Fruit fly (Drosophila melanogaster) whole organism, embryonic: Measurements from ENCODE around the gene Cpr66Cb.

Experiments
- CG12659 ChIP-seq: fragments of 200-800 bp; sonication (Bioruptor generic); optimal IDR thresholded peaks from 3 replicates; lab custom pipeline; 2017; ENCODE audit warnings: mild to moderate bottlenecking, missing biosample characterization, missing genetic modification reagents, missing genetic modification characterization
- CG14050 ChIP-seq: fragments of 200-800 bp; sonication (Bioruptor generic); IDR thresholded peaks from 3 replicates; pipeline ENCODE4 v1.3.6; 2022; ENCODE audit warnings: missing biosample characterization, missing genetic modification characterization
- CG15696 ChIP-seq: fragments of 200-800 bp; sonication (Bioruptor generic); optimal IDR thresholded peaks from 2 replicates; lab custom pipeline; 2019; ENCODE audit warnings: missing biosample characterization, mild to moderate bottlenecking, missing genetic modification characterization, moderate library complexity
- CG1603 ChIP-seq: fragments of 200-800 bp; sonication (Bioruptor generic); optimal IDR thresholded peaks from 2 replicates; lab custom pipeline; 2019; ENCODE audit warnings: missing biosample characterization, mild to moderate bottlenecking, missing genetic modification characterization, moderate library complexity
- CG17829 ChIP-seq: fragments of 200-800 bp; optimal IDR thresholded peaks from 2 replicates; lab custom pipeline; 2019; ENCODE audit warnings: missing biosample characterization, mild to moderate bottlenecking, missing genetic modification characterization, moderate library complexity
- CG18619 ChIP-seq: fragments of 200-800 bp; sonication (Bioruptor generic); optimal IDR thresholded peaks from 3 replicates; lab custom pipeline; 2017; ENCODE audit warnings: missing biosample characterization, mild to moderate bottlenecking, missing genetic modification characterization
- CG2120 ChIP-seq: fragments of 200-800 bp; sonication (Bioruptor generic); optimal IDR thresholded peaks from 3 replicates; lab custom pipeline; 2016; ENCODE audit warnings: missing biosample characterization, missing genetic modification characterization
- CG2129 ChIP-seq: fragments of 200-800 bp; sonication (Bioruptor generic); IDR thresholded peaks from 2 replicates; pipeline ENCODE4 v1.3.6; 2022; ENCODE audit warnings: missing biosample characterization, missing genetic modification characterization; ENCODE audit not compliant: partially characterized antibody
- CG2889 ChIP-seq: fragments of 200-800 bp; sonication (Bioruptor generic); IDR thresholded peaks from 3 replicates; pipeline ENCODE4 v1.3.6; 2022; ENCODE audit warnings: missing biosample characterization, missing genetic modification characterization
- CG3163 ChIP-seq: fragments of 200-800 bp; sonication (Bioruptor generic); optimal IDR thresholded peaks from 3 replicates; lab custom pipeline; 2016; ENCODE audit warnings: missing biosample characterization, missing genetic modification characterization
- CG3995 ChIP-seq: fragments of 200-800 bp; sonication (Bioruptor generic); optimal IDR thresholded peaks from 3 replicates; lab custom pipeline; 2016; ENCODE audit warnings: missing biosample characterization, missing genetic modification characterization
- CG6791 ChIP-seq: fragments of 200-800 bp; sonication (Bioruptor generic); IDR thresholded peaks from 3 replicates; pipeline ENCODE4 v1.3.6; 2022; ENCODE audit warnings: missing biosample characterization, missing genetic modification characterization; ENCODE audit not compliant: partially characterized antibody
- CG7357 ChIP-seq: fragments of 200-800 bp; sonication (Bioruptor generic); IDR thresholded peaks from 3 replicates; pipeline ENCODE4 v1.3.6; 2022; ENCODE audit warnings: missing biosample characterization, missing genetic modification characterization
- CHES-1-like ChIP-seq: fragments of 200-800 bp; sonication (Bioruptor generic); optimal IDR thresholded peaks from 2 replicates; lab custom pipeline; 2016; ENCODE audit warnings: missing biosample characterization, missing genetic modification characterization
- Chrac-16 ChIP-seq: fragments of 200-800 bp; sonication (Bioruptor generic); optimal IDR thresholded peaks from 3 replicates; lab custom pipeline; 2016; ENCODE audit warnings: missing biosample characterization, missing genetic modification characterization
- CoRest ChIP-seq: fragments of 200-800 bp; sonication (Bioruptor generic); optimal IDR thresholded peaks from 3 replicates; lab custom pipeline; 2018; ENCODE audit warnings: missing biosample characterization, mild to moderate bottlenecking, missing genetic modification characterization, moderate library complexity
- Doc3 ChIP-seq: fragments of 200-800 bp; sonication (Bioruptor generic); IDR thresholded peaks from 3 replicates; pipeline ENCODE4 v1.3.6; 2022; ENCODE audit warnings: missing biosample characterization, missing genetic modification characterization; ENCODE audit not compliant: partially characterized antibody
- Hand ChIP-seq: fragments of 200-800 bp; sonication (Bioruptor generic); optimal IDR thresholded peaks from 2 replicates; lab custom pipeline; 2017; ENCODE audit warnings: mild to moderate bottlenecking, missing biosample characterization, missing genetic modification reagents, missing genetic modification characterization
- Lpt ChIP-seq: fragments of >200 bp; optimal IDR thresholded peaks from 2 replicates; lab custom pipeline; 2018; ENCODE audit warnings: missing biosample characterization, missing genetic modification characterization
- MESR4 ChIP-seq: fragments of 200-800 bp; sonication (Bioruptor generic); optimal IDR thresholded peaks from 2 replicates; lab custom pipeline; 2018; ENCODE audit warnings: missing biosample characterization, mild to moderate bottlenecking, missing genetic modification characterization, moderate library complexity
- Max ChIP-seq: fragments of 200-800 bp; sonication (Bioruptor generic); optimal IDR thresholded peaks from 2 replicates; lab custom pipeline; 2016; ENCODE audit warnings: missing biosample characterization, mild to moderate bottlenecking, missing genetic modification characterization
- Med ChIP-seq: fragments of 200-800 bp; sonication (Bioruptor generic); peaks from one replicate; lab custom pipeline; 2016; ENCODE audit warnings: missing biosample characterization, missing genetic modification characterization, mild to moderate bottlenecking, inconsistent platforms, moderate library complexity
- Meics ChIP-seq: fragments of 200-800 bp; sonication (Bioruptor generic); optimal IDR thresholded peaks from 2 replicates; lab custom pipeline; 2017; ENCODE audit warnings: missing biosample characterization, mild to moderate bottlenecking, missing genetic modification characterization
- Myb ChIP-seq: fragments of 200-800 bp; sonication (Bioruptor generic); optimal IDR thresholded peaks from 2 replicates; lab custom pipeline; 2016; ENCODE audit warnings: missing biosample characterization, missing genetic modification characterization
- Nf-YB ChIP-seq: fragments of 200-800 bp; sonication (Bioruptor generic); optimal IDR thresholded peaks from 3 replicates; lab custom pipeline; 2019; ENCODE audit warnings: missing biosample characterization, mild to moderate bottlenecking, missing genetic modification characterization, moderate library complexity
- Pdp1 ChIP-seq, 2 experiments: fragments of 200-800 bp; sonication (Bioruptor generic); optimal IDR thresholded peaks; 3 replicates each; lab custom pipeline; 2016; ENCODE audit warnings: missing biosample characterization in 2 of 2, missing genetic modification characterization in 2 of 2, mild to moderate bottlenecking in 1 of 2, moderate library complexity in 1 of 2
- Scr ChIP-seq: fragments of 200-800 bp; sonication (Bioruptor generic); IDR thresholded peaks from 2 replicates; pipeline ENCODE4 v1.3.6; 2022; ENCODE audit warnings: missing biosample characterization, missing genetic modification characterization; ENCODE audit not compliant: partially characterized antibody
- Sox100B ChIP-seq: fragments of 200-800 bp; sonication (Bioruptor generic); optimal IDR thresholded peaks from 3 replicates; lab custom pipeline; 2018; ENCODE audit warnings: missing biosample characterization, mild to moderate bottlenecking, missing genetic modification characterization
- Trl ChIP-seq, 3 experiments: fragments of >200 bp in 2 of 3; fragments of 200-800 bp in 1 of 3; sonication (Bioruptor generic) in 1 of 3; optimal IDR thresholded peaks; 2 replicates in 1 of 3; 3 replicates in 2 of 3; lab custom pipeline; 2016 to 2017; ENCODE audit warnings: missing biosample characterization in 1 of 3, missing genetic modification characterization in 1 of 3
- bcd ChIP-seq: fragments of 200-800 bp; sonication (Bioruptor generic); optimal IDR thresholded peaks from 2 replicates; lab custom pipeline; 2017; ENCODE audit warnings: missing biosample characterization, mild to moderate bottlenecking, missing genetic modification characterization
- bsh ChIP-seq, 2 experiments: fragments of 200-800 bp; sonication (Bioruptor generic); optimal IDR thresholded peaks; 2 replicates each; lab custom pipeline; 2017 to 2018; ENCODE audit warnings: mild to moderate bottlenecking in 2 of 2, missing biosample characterization in 2 of 2, missing genetic modification characterization in 2 of 2, moderate library complexity in 1 of 2
- crc ChIP-seq: fragments of 200-800 bp; sonication (Bioruptor generic); optimal IDR thresholded peaks from 2 replicates; lab custom pipeline; 2016; ENCODE audit warnings: missing biosample characterization, missing genetic modification characterization
- cwo ChIP-seq: fragments of 200-800 bp; sonication (Bioruptor generic); optimal IDR thresholded peaks from 3 replicates; lab custom pipeline; 2017; ENCODE audit warnings: missing biosample characterization, missing genetic modification characterization, mild to moderate bottlenecking, moderate library complexity, missing genetic modification reagents
- grau ChIP-seq: fragments of 200-800 bp; optimal IDR thresholded peaks from 3 replicates; lab custom pipeline; 2019; ENCODE audit warnings: missing biosample characterization, mild to moderate bottlenecking, missing genetic modification characterization, moderate library complexity
- grn ChIP-seq: fragments of 200-800 bp; sonication (Bioruptor generic); optimal IDR thresholded peaks from 3 replicates; lab custom pipeline; 2017; ENCODE audit warnings: missing biosample characterization, missing genetic modification characterization
- hbn ChIP-seq: fragments of 200-800 bp; sonication (Bioruptor generic); IDR thresholded peaks from 2 replicates; pipeline ENCODE4 v1.3.6; 2022; ENCODE audit warnings: missing biosample characterization, missing genetic modification characterization; ENCODE audit not compliant: partially characterized antibody
- ind ChIP-seq: fragments of 200-800 bp; sonication (Bioruptor generic); optimal IDR thresholded peaks from 3 replicates; lab custom pipeline; 2016; ENCODE audit warnings: missing biosample characterization, missing genetic modification characterization
- knrl ChIP-seq: fragments of 200-800 bp; sonication (Bioruptor generic); IDR thresholded peaks from 3 replicates; pipeline ENCODE4 v1.3.6; 2022; ENCODE audit warnings: missing biosample characterization, missing genetic modification characterization; ENCODE audit not compliant: partially characterized antibody
- lab ChIP-seq: fragments of 200-800 bp; sonication (Bioruptor generic); optimal IDR thresholded peaks from 3 replicates; lab custom pipeline; 2017; ENCODE audit warnings: missing biosample characterization, missing genetic modification characterization, mild to moderate bottlenecking, moderate library complexity, missing genetic modification reagents
- lilli ChIP-seq: fragments of 200-800 bp; sonication (Bioruptor generic); optimal IDR thresholded peaks from 3 replicates; lab custom pipeline; 2016; ENCODE audit warnings: missing biosample characterization, missing genetic modification characterization
- lov ChIP-seq, 2 experiments: fragments of 200-800 bp in 1 of 2; fragments of >200 bp in 1 of 2; sonication (Bioruptor generic) in 1 of 2; IDR thresholded peaks in 1 of 2; optimal IDR thresholded peaks in 1 of 2; 2 replicates in 1 of 2; 3 replicates in 1 of 2; pipeline versions ENCODE4 v1.3.6 to Lab custom; 2017 to 2022; ENCODE audit warnings: missing biosample characterization in 1 of 2, missing genetic modification characterization in 1 of 2
- mam ChIP-seq: fragments of 200-800 bp; sonication (Bioruptor generic); optimal IDR thresholded peaks from 3 replicates; lab custom pipeline; 2016; ENCODE audit warnings: missing biosample characterization, missing genetic modification characterization
- nerfin-2 ChIP-seq: fragments of 200-800 bp; sonication (Bioruptor generic); IDR thresholded peaks from 2 replicates; pipeline ENCODE4 v1.3.6; 2022; ENCODE audit warnings: missing biosample characterization, missing genetic modification characterization; ENCODE audit not compliant: partially characterized antibody
- row ChIP-seq: fragments of 200-800 bp; sonication (Bioruptor generic); IDR thresholded peaks from 3 replicates; pipeline ENCODE4 v1.3.6; 2022; ENCODE audit warnings: missing biosample characterization, missing genetic modification characterization
- scrt ChIP-seq: fragments of 200-800 bp; sonication (Bioruptor generic); optimal IDR thresholded peaks from 2 replicates; lab custom pipeline; 2018; ENCODE audit warnings: missing biosample characterization, mild to moderate bottlenecking, missing genetic modification characterization, moderate library complexity

The Cpr66Cb gene

DNA sequence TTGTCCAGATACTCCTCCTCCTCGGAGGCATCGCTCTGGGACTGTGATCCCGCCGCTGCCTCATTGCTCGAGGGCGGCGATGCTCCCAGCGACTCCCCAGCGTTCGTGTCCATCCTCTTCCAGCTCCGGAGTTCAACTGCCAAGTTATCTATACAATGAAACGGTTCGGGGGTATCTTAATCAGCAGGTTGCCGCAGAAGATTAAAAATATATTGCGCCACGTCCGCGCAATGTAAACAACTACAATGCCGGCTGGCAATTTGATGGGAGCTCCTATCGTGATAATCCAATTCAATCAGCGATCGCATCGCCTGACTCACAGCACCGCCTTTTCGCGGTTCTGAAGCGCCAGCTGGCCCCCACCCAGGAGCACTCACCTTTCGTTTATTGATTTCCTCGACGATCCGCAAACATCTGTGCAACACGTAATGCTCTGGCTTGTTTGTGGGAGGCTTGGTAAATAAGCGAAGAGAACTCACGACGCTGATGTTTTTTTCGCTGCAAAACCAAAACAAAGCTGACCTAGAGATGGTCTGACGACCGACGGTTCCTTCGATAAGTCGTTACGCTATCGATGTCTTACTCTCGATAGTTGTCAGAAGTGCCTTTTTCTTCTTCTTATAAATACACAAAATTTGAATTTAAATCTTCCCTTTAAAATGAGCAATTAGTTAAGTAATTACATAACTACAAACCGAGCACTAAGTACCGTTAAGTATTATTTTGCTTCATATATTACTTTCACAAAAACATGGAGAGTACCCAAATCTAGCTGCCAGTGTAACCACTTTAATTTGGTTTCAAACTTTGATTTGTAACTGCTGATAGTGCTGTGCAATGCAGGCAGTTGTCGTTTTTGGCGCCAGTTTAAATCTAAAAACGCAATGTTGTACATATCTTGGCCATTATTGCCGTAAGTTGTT, 46.9 kb upstream of the Cpr66Cb start, which contains the start of gene cert (continued):
- TF ChIP-seq Pdp1 (GFP tag; optimal IDR thresholded peaks at IDR 0.05; lab: Kevin White, UChicago) (peak in 1 of 2 experiments; percentile 74), grn (GFP tag; lab: Kevin White, UChicago) (peak; percentile 97), CG18619 (GFP tag; lab: Kevin White, UChicago) (peak; percentile 11), Myb (GFP tag; lab: Kevin White, UChicago) (peak; percentile 96), lilli (GFP tag; lab: Kevin White, UChicago) (peak; percentile 48), CG2129 (GFP tag; lab: Robert Waterston, UW) (peak; percentile 76), CG6791 (GFP tag; lab: Robert Waterston, UW) (peak; percentile 89), CG2120 (GFP tag; lab: Kevin White, UChicago) (peak; percentile 60), Max (GFP tag; lab: Kevin White, UChicago) (peak; percentile 25), Nf-YB (GFP tag; lab: Kevin White, UChicago) (no peak), lov (optimal IDR thresholded peaks at IDR 0.05; lab: Kevin White, UChicago) (no peak), lov (GFP tag; IDR thresholded peaks at IDR 0.05; lab: Robert Waterston, UW) (no peak), Meics (peak; percentile 2), CG12659 (peak; percentile 69), CG15696 (tag; lab: Kevin White, UChicago) (no peak), crc (GFP tag; lab: Kevin White, UChicago) (no peak), CG2889 (GFP tag; lab: Robert Waterston, UW) (no peak), CG3163 (GFP tag; lab: Kevin White, UChicago) (peak; percentile 3), Hand (peak; percentile 18), CHES-1-like (GFP tag; lab: Kevin White, UChicago) (peak; percentile 42), bsh (GFP tag; optimal IDR thresholded peaks at IDR 0.05; lab: Kevin White, UChicago) (no peak), bcd (peak; percentile 18), MESR4 (GFP tag; lab: Kevin White, UChicago) (peak; percentile 72), cwo (GFP tag; lab: Kevin White, UChicago) (peak; percentile 7), ind (GFP tag; lab: Kevin White, UChicago) (peak; percentile 10), Med (peak; percentile 81), CoRest (tag; lab: Kevin White, UChicago) (peak; percentile 33), Sox100B (peak; percentile 2), grau (peak; percentile 29), CG3995 (GFP tag; lab: Kevin White, UChicago) (peak; percentile 37), mam (GFP tag; lab: Kevin White, UChicago) (peak; percentile 53), hbn (GFP tag; lab: Robert Waterston, UW) (peak; percentile 86), Trl (optimal IDR thresholded peaks at IDR 0.05; lab: Kevin White, UChicago) (no peak), Trl (GFP tag; optimal IDR thresholded peaks at IDR 0.05; lab: Kevin White, UChicago) (peak; percentile 4), row (GFP tag; lab: Robert Waterston, UW) (peak; percentile 53), Lpt (GFP tag; lab: Kevin White, UChicago) (no peak), CG14050 (GFP tag; lab: Robert Waterston, UW) (no peak), Scr (GFP tag; lab: Robert Waterston, UW) (peak; percentile 92), Chrac-16 (GFP tag; lab: Kevin White, UChicago) (peak; percentile 22), nerfin-2 (GFP tag; lab: Robert Waterston, UW) (peak; percentile 86), knrl (GFP tag; lab: Robert Waterston, UW) (peak; percentile 92), lab (GFP tag; lab: Kevin White, UChicago) (no peak), Doc3 (GFP tag; lab: Robert Waterston, UW) (peak; percentile 86), scrt (GFP tag; lab: Kevin White, UChicago) (peak; percentile 26), CG1603 (tag; lab: Kevin White, UChicago) (peak; percentile 38), CG17829 (tag; lab: Kevin White, UChicago) (peak; percentile 36), CG7357 (GFP tag; lab: Robert Waterston, UW) (no peak)
